Fruit fly (Drosophila melanogaster) whole organism, embryonic: ENCODE results near the gene IKKbeta.
A peak's percentile ranks its signal among the peaks of the same experiment; 100 is the strongest.

Experiments used
- Abd-B ChIP-seq: fragments of 200-800 bp; sonication (Bioruptor generic); optimal IDR thresholded peaks from 2 replicates; lab custom pipeline; 2018; ENCODE audit warnings: missing biosample characterization, mild to moderate bottlenecking, missing genetic modification characterization, moderate library complexity
- Atf6 ChIP-seq: fragments of 200-800 bp; sonication (Bioruptor generic); IDR thresholded peaks from 2 replicates; pipeline ENCODE4 v1.3.6; 2022; ENCODE audit warnings: missing biosample characterization, missing genetic modification characterization
- BEAF-32 ChIP-seq: fragments of 200-800 bp; sonication (Bioruptor generic); optimal IDR thresholded peaks from 3 replicates; lab custom pipeline; 2017; ENCODE audit warnings: missing biosample characterization, missing genetic modification characterization, mild to moderate bottlenecking, moderate library complexity, missing genetic modification reagents
- CG13775 ChIP-seq: fragments of 200-800 bp; sonication (Bioruptor generic); optimal IDR thresholded peaks from 3 replicates; lab custom pipeline; 2017; ENCODE audit warnings: missing biosample characterization, mild to moderate bottlenecking, missing genetic modification characterization
- CG15011 ChIP-seq: fragments of 200-800 bp; sonication (Bioruptor generic); optimal IDR thresholded peaks from 3 replicates; lab custom pipeline; 2018; ENCODE audit warnings: missing biosample characterization, mild to moderate bottlenecking, missing genetic modification characterization
- CG17829 ChIP-seq: fragments of 200-800 bp; optimal IDR thresholded peaks from 2 replicates; lab custom pipeline; 2019; ENCODE audit warnings: missing biosample characterization, mild to moderate bottlenecking, missing genetic modification characterization, moderate library complexity
- CG2712 ChIP-seq: fragments of 200-800 bp; optimal IDR thresholded peaks from 3 replicates; lab custom pipeline; 2019; ENCODE audit warnings: missing biosample characterization, mild to moderate bottlenecking, missing genetic modification characterization, moderate library complexity
- CG31365 ChIP-seq: fragments of 200-800 bp; sonication (Bioruptor generic); optimal IDR thresholded peaks from 2 replicates; lab custom pipeline; 2018; ENCODE audit warnings: missing biosample characterization, mild to moderate bottlenecking, missing genetic modification characterization
- CG33557 ChIP-seq: fragments of 200-800 bp; sonication (Bioruptor generic); optimal IDR thresholded peaks from 2 replicates; lab custom pipeline; 2019; ENCODE audit warnings: missing biosample characterization, mild to moderate bottlenecking, missing genetic modification characterization, moderate library complexity
- CG42726 ChIP-seq: fragments of 200-800 bp; sonication (Bioruptor generic); IDR thresholded peaks from 2 replicates; pipeline ENCODE4 v1.3.6; 2022; ENCODE audit warnings: missing biosample characterization, missing genetic modification characterization; ENCODE audit not compliant: partially characterized antibody
- CG7839 ChIP-seq: fragments of 200-800 bp; sonication (Bioruptor generic); optimal IDR thresholded peaks from 3 replicates; lab custom pipeline; 2018; ENCODE audit warnings: missing biosample characterization, mild to moderate bottlenecking, missing genetic modification characterization, moderate library complexity
- CG9876 ChIP-seq: fragments of 200-800 bp; sonication (Bioruptor generic); optimal IDR thresholded peaks from 2 replicates; lab custom pipeline; 2016; ENCODE audit warnings: missing biosample characterization, missing genetic modification characterization
- Dbx ChIP-seq: fragments of 200-800 bp; sonication (Bioruptor generic); IDR thresholded peaks from 3 replicates; pipeline ENCODE4 v1.3.6; 2022; ENCODE audit warnings: missing biosample characterization, missing genetic modification characterization
- Ets97D ChIP-seq: fragments of 200-800 bp; sonication (Bioruptor generic); optimal IDR thresholded peaks from 3 replicates; lab custom pipeline; 2016; ENCODE audit warnings: missing biosample characterization, missing genetic modification characterization
- HHEX ChIP-seq: fragments of 200-800 bp; sonication (Bioruptor generic); optimal IDR thresholded peaks from 3 replicates; lab custom pipeline; 2017; ENCODE audit warnings: missing biosample characterization, mild to moderate bottlenecking, missing genetic modification characterization, missing genetic modification reagents
- HLHmδ ChIP-seq: fragments of 200-800 bp; sonication (Bioruptor generic); optimal IDR thresholded peaks from 2 replicates; lab custom pipeline; 2018; ENCODE audit warnings: missing biosample characterization, mild to moderate bottlenecking, missing genetic modification characterization, moderate library complexity
- HmgZ ChIP-seq: fragments of 200-800 bp; sonication (Bioruptor generic); optimal IDR thresholded peaks from 2 replicates; lab custom pipeline; 2018; ENCODE audit warnings: missing biosample characterization, mild to moderate bottlenecking, missing genetic modification characterization
- Hr51 ChIP-seq, 2 experiments: fragments of 200-800 bp; sonication (Bioruptor generic); optimal IDR thresholded peaks; 2 replicates in 1 of 2; 3 replicates in 1 of 2; lab custom pipeline; 2016 to 2018; ENCODE audit warnings: missing biosample characterization in 2 of 2, missing genetic modification characterization in 2 of 2, mild to moderate bottlenecking in 1 of 2, moderate library complexity in 1 of 2
- Kr ChIP-seq: fragments of 200-800 bp; sonication (Bioruptor generic); optimal IDR thresholded peaks from 2 replicates; lab custom pipeline; 2017; ENCODE audit warnings: missing biosample characterization, mild to moderate bottlenecking, missing genetic modification characterization
- Mes4 ChIP-seq: fragments of 200-800 bp; sonication (Bioruptor generic); optimal IDR thresholded peaks from 2 replicates; lab custom pipeline; 2016; ENCODE audit warnings: missing biosample characterization, missing genetic modification characterization
- Nf-YB ChIP-seq: fragments of 200-800 bp; sonication (Bioruptor generic); optimal IDR thresholded peaks from 3 replicates; lab custom pipeline; 2019; ENCODE audit warnings: missing biosample characterization, mild to moderate bottlenecking, missing genetic modification characterization, moderate library complexity
- Ptx1 ChIP-seq: fragments of 200-800 bp; sonication (Bioruptor generic); IDR thresholded peaks from 2 replicates; pipeline ENCODE4 v1.3.6; 2022; ENCODE audit warnings: missing biosample characterization, missing genetic modification characterization
- Spps ChIP-seq: fragments of 200-800 bp; sonication (Bioruptor generic); optimal IDR thresholded peaks from 2 replicates; lab custom pipeline; 2018; ENCODE audit warnings: missing biosample characterization, mild to moderate bottlenecking, missing genetic modification characterization
- ase ChIP-seq: fragments of 200-800 bp; sonication (Bioruptor generic); IDR thresholded peaks from 3 replicates; pipeline ENCODE4 v1.3.6; 2022; ENCODE audit warnings: missing biosample characterization, missing genetic modification characterization
- caup ChIP-seq: fragments of 200-800 bp; sonication (Bioruptor generic); optimal IDR thresholded peaks from 3 replicates; lab custom pipeline; 2017; ENCODE audit warnings: missing biosample characterization, mild to moderate bottlenecking, missing genetic modification characterization, moderate library complexity; ENCODE audit not compliant: severe bottlenecking
- chm ChIP-seq: fragments of 200-800 bp; sonication (Bioruptor generic); IDR thresholded peaks from 2 replicates; pipeline ENCODE4 v1.3.6; 2022; ENCODE audit warnings: missing biosample characterization, missing genetic modification characterization
- ci ChIP-seq: fragments of 200-800 bp; sonication (Bioruptor generic); IDR thresholded peaks from 3 replicates; pipeline ENCODE4 v1.3.6; 2022; ENCODE audit warnings: missing biosample characterization, missing genetic modification characterization
- exex ChIP-seq: fragments of 200-800 bp; sonication (Bioruptor generic); optimal IDR thresholded peaks from 4 replicates; lab custom pipeline; 2018; ENCODE audit warnings: missing biosample characterization, mild to moderate bottlenecking, missing genetic modification characterization, moderate library complexity
- fd64A ChIP-seq: fragments of 200-800 bp; sonication (Bioruptor generic); optimal IDR thresholded peaks from 3 replicates; lab custom pipeline; 2018; ENCODE audit warnings: missing biosample characterization, mild to moderate bottlenecking, missing genetic modification characterization
- ftz-f1 ChIP-seq: fragments of 200-800 bp; sonication (Bioruptor generic); optimal IDR thresholded peaks from 2 replicates; lab custom pipeline; 2016; ENCODE audit warnings: missing biosample characterization, missing genetic modification characterization
- kah ChIP-seq: fragments of 200-800 bp; sonication (Bioruptor generic); optimal IDR thresholded peaks from 2 replicates; lab custom pipeline; 2018; ENCODE audit warnings: missing biosample characterization, mild to moderate bottlenecking, missing genetic modification characterization
- lab ChIP-seq: fragments of 200-800 bp; sonication (Bioruptor generic); optimal IDR thresholded peaks from 3 replicates; lab custom pipeline; 2017; ENCODE audit warnings: missing biosample characterization, missing genetic modification characterization, mild to moderate bottlenecking, moderate library complexity, missing genetic modification reagents
- lola ChIP-seq, 3 experiments: fragments of >200 bp in 2 of 3; fragments of 200-800 bp in 1 of 3; sonication (Bioruptor generic) in 1 of 3; optimal IDR thresholded peaks; 2 replicates each; lab custom pipeline; 2017 to 2019; ENCODE audit warnings: missing biosample characterization in 3 of 3, missing genetic modification characterization in 3 of 3, mild to moderate bottlenecking in 1 of 3, moderate library complexity in 1 of 3
- mld ChIP-seq: fragments of 200-800 bp; sonication (Bioruptor generic); IDR thresholded peaks from 3 replicates; pipeline ENCODE4 v1.3.6; 2022; ENCODE audit warnings: missing biosample characterization, missing genetic modification characterization; ENCODE audit not compliant: partially characterized antibody
- nom ChIP-seq: fragments of 200-800 bp; sonication (Bioruptor generic); optimal IDR thresholded peaks from 2 replicates; lab custom pipeline; 2017; ENCODE audit warnings: missing biosample characterization, missing genetic modification characterization, mild to moderate bottlenecking, moderate library complexity, missing genetic modification reagents
- pb ChIP-seq: fragments of 200-800 bp; sonication (Bioruptor generic); optimal IDR thresholded peaks from 3 replicates; lab custom pipeline; 2016; ENCODE audit warnings: missing biosample characterization, missing genetic modification characterization
- pfk ChIP-seq: fragments of 200-800 bp; sonication (Bioruptor generic); optimal IDR thresholded peaks from 2 replicates; lab custom pipeline; 2018; ENCODE audit warnings: missing biosample characterization, mild to moderate bottlenecking, missing genetic modification characterization, moderate library complexity
- prd ChIP-seq, 3 experiments: fragments of >200 bp in 2 of 3; fragments of 200-800 bp in 1 of 3; sonication (Bioruptor generic) in 1 of 3; optimal IDR thresholded peaks in 2 of 3; IDR thresholded peaks in 1 of 3; 2 replicates in 2 of 3; 3 replicates in 1 of 3; pipeline versions ENCODE4 v1.3.6 to Lab custom; 2017 to 2022; ENCODE audit warnings: missing biosample characterization in 1 of 3, missing genetic modification characterization in 1 of 3
- run ChIP-seq: fragments of 200-800 bp; sonication (Bioruptor generic); optimal IDR thresholded peaks from 3 replicates; lab custom pipeline; 2018; ENCODE audit warnings: missing biosample characterization, mild to moderate bottlenecking, missing genetic modification characterization
- sens ChIP-seq: fragments of 200-800 bp; sonication (Bioruptor generic); peaks from one replicate; lab custom pipeline; 2016; ENCODE audit warnings: missing biosample characterization, missing genetic modification characterization
- sens-2 ChIP-seq: fragments of 200-800 bp; sonication (Bioruptor generic); IDR thresholded peaks from 2 replicates; pipeline ENCODE4 v1.3.6; 2022; ENCODE audit warnings: missing biosample characterization, missing genetic modification characterization
- sob ChIP-seq: fragments of 200-800 bp; sonication (Bioruptor generic); IDR thresholded peaks from 2 replicates; pipeline ENCODE4 v1.3.6; 2022; ENCODE audit warnings: missing biosample characterization, missing genetic modification characterization
- sqz ChIP-seq: fragments of 200-800 bp; sonication (Bioruptor generic); optimal IDR thresholded peaks from 3 replicates; lab custom pipeline; 2018; ENCODE audit warnings: missing biosample characterization, mild to moderate bottlenecking, missing genetic modification characterization
- tna ChIP-seq: fragments of 200-800 bp; sonication (Bioruptor generic); IDR thresholded peaks from 2 replicates; pipeline ENCODE4 v1.3.6; 2022; ENCODE audit warnings: missing biosample characterization, missing genetic modification characterization; ENCODE audit not compliant: partially characterized antibody
- trh ChIP-seq: fragments of 200-800 bp; sonication (Bioruptor generic); optimal IDR thresholded peaks from 2 replicates; lab custom pipeline; 2016; ENCODE audit warnings: missing biosample characterization, missing genetic modification characterization
- ttk ChIP-seq: fragments of 200-800 bp; sonication (Bioruptor generic); IDR thresholded peaks from 2 replicates; pipeline ENCODE4 v2.1.2; 2022; ENCODE audit warnings: missing biosample characterization, missing genetic modification characterization
- wek ChIP-seq: fragments of 200-800 bp; sonication (Bioruptor generic); optimal IDR thresholded peaks from 3 replicates; lab custom pipeline; 2018; ENCODE audit warnings: missing biosample characterization, mild to moderate bottlenecking, missing genetic modification characterization, moderate library complexity

IKKbeta gene

dm6 chr3R:16025587-16026223 lies 23.5 kb downstream of the IKKbeta start, which contains the start of gene pnr:
Gene pnr, plus strand, starts transcription at chr3R:16026079.
- TF ChIP-seq CG15011 (GFP tag; lab: Kevin White, UChicago) (no peak), chm (peak; percentile 67; the same call in 1 of the 2 replicates), nom (GFP tag; lab: Kevin White, UChicago) (peak; percentile 14), wek (GFP tag; lab: Kevin White, UChicago) (peak; percentile 19), Nf-YB (GFP tag; lab: Kevin White, UChicago) (peak; percentile 99), Spps (tag; lab: Kevin White, UChicago) (peak; percentile 13), CG42726 (peak; percentile 70; the same call in 1 of the 2 replicates), lab (peak; percentile 36), Mes4 (peak; percentile 43), Ets97D (GFP tag; lab: Kevin White, UChicago) (peak; percentile 92), CG2712 (tag; lab: Kevin White, UChicago) (peak; percentile 40), mld (GFP tag; lab: Robert Waterston, UW) (peak; percentile 10; the same call in 1 of the 3 replicates), caup (GFP tag; lab: Kevin White, UChicago) (peak; percentile 42), CG31365 (no peak), exex (tag; lab: Kevin White, UChicago) (peak; percentile 35), sens (peak; percentile 66), pfk (GFP tag; lab: Kevin White, UChicago) (no peak), HHEX (GFP tag; lab: Kevin White, UChicago) (peak; percentile 42), CG9876 (peak; percentile 3), prd (optimal IDR thresholded peaks at IDR 0.05; lab: Kevin White, UChicago) (no peak), prd (GFP tag; IDR thresholded peaks at IDR 0.05; lab: Robert Waterston, UW) (no peak), ase (GFP tag; lab: Robert Waterston, UW) (0 out of 3 replicates have a peak, but pooled peaks have one; percentile 10), CG17829 (peak; percentile 23), Hr51 (GFP tag; optimal IDR thresholded peaks at IDR 0.05; lab: Kevin White, UChicago) (no peak), pb (peak; percentile 14), sob (0 out of 2 replicates have a peak, but pooled peaks have one; percentile 49), Atf6 (GFP tag; lab: Robert Waterston, UW) (peak; percentile 54; the same call in 1 of the 2 replicates), ftz-f1 (GFP tag; lab: Kevin White, UChicago) (peak; percentile 38), lola (GFP tag; optimal IDR thresholded peaks at IDR 0.05; lab: Kevin White, UChicago) (no peak), CG13775 (GFP tag; lab: Kevin White, UChicago) (peak; percentile 17), fd64A (GFP tag; lab: Kevin White, UChicago) (peak; percentile 51), Abd-B (GFP tag; lab: Kevin White, UChicago) (peak; percentile 77), Kr (GFP tag; lab: Kevin White, UChicago) (peak; percentile 48), kah (GFP tag; lab: Kevin White, UChicago) (no peak), ci (peak; percentile 69; the same call in 2 of the 3 replicates), trh (GFP tag; lab: Kevin White, UChicago) (no peak), tna (GFP tag; lab: Robert Waterston, UW) (0 out of 2 replicates have a peak, but pooled peaks have one; percentile 38), Dbx (0 out of 3 replicates have a peak, but pooled peaks have one; percentile 36), Ptx1 (GFP tag; lab: Robert Waterston, UW) (peak; percentile 35; the same call in 1 of the 2 replicates), sens-2 (GFP tag; lab: Robert Waterston, UW) (peak; percentile 12; the same call in 1 of the 2 replicates), HmgZ (peak; percentile 71), CG7839 (tag; lab: Kevin White, UChicago) (no peak), sqz (GFP tag; lab: Kevin White, UChicago) (peak; percentile 95), ttk (GFP tag; lab: Robert Waterston, UW) (no peak), run (tag; lab: Kevin White, UChicago) (peak; percentile 8), CG33557 (peak; percentile 30), BEAF-32 (GFP tag; lab: Kevin White, UChicago) (no peak), HLHmδ (GFP tag; lab: Kevin White, UChicago) (peak; percentile 21)
